Worm (Caenorhabditis elegans) whole organism, young adult: ENCODE data around the gene sid-5.

Experiments
- C17E4.6 ChIP-seq: fragments of 200-800 bp; sonication (Bioruptor generic); IDR thresholded peaks from 2 replicates; pipeline ENCODE4 v1.3.6; 2022; ENCODE audit warnings: missing genetic modification reagents, missing genetic modification characterization, missing compliant biosample characterization
- K11D2.4 ChIP-seq: fragments of 200-800 bp; sonication (Bioruptor generic); IDR thresholded peaks from 2 replicates; pipeline ENCODE4 v1.3.6; 2022; ENCODE audit warnings: missing genetic modification reagents, missing genetic modification characterization, missing compliant biosample characterization
- athp-1 ChIP-seq: sonication (generic microtip); optimal IDR thresholded peaks from 2 replicates; lab custom pipeline; 2017; ENCODE audit warnings: mild to moderate bottlenecking, missing genetic modification characterization, missing compliant biosample characterization
- cebp-1 ChIP-seq, 2 experiments: fragments of 200-800 bp in 1 of 2; sonication (Bioruptor generic) in 1 of 2; sonication (generic microtip) in 1 of 2; IDR thresholded peaks in 1 of 2; optimal IDR thresholded peaks in 1 of 2; 2 replicates each; pipeline versions ENCODE4 v1.3.6 to Lab custom; 2017 to 2022; ENCODE audit warnings: missing compliant biosample characterization in 2 of 2, missing genetic modification characterization in 2 of 2, mild to moderate bottlenecking in 1 of 2, missing genetic modification reagents in 1 of 2, moderate library complexity in 1 of 2
- dox-1 ChIP-seq: fragments of 200-800 bp; sonication (Bioruptor generic); IDR thresholded peaks from 2 replicates; pipeline ENCODE4 v1.3.6; 2022; ENCODE audit warnings: missing genetic modification reagents, missing genetic modification characterization, missing compliant biosample characterization
- efl-1 ChIP-seq: fragments of 150-350 bp; optimal IDR thresholded peaks from 2 replicates; lab custom pipeline; 2014; ENCODE audit warnings: missing biosample characterization, missing genetic modification reagents, missing genetic modification characterization
- gei-17 ChIP-seq: fragments of 200-800 bp; sonication (Bioruptor generic); optimal IDR thresholded peaks from 2 replicates; lab custom pipeline; 2018; ENCODE audit warnings: mild to moderate bottlenecking, missing genetic modification characterization, missing compliant biosample characterization
- lin-54 ChIP-seq: fragments of 200-800 bp; sonication (Bioruptor generic); optimal IDR thresholded peaks from 2 replicates; lab custom pipeline; 2018; ENCODE audit warnings: mild to moderate bottlenecking, missing genetic modification characterization, missing compliant biosample characterization
- madf-10 ChIP-seq: sonication (generic microtip); optimal IDR thresholded peaks from 2 replicates; lab custom pipeline; 2016; ENCODE audit warnings: mild to moderate bottlenecking, missing genetic modification characterization, missing compliant biosample characterization
- madf-3 ChIP-seq: fragments of 200-800 bp; sonication (Bioruptor generic); IDR thresholded peaks from 2 replicates; pipeline ENCODE4 v1.3.6; 2022; ENCODE audit warnings: missing genetic modification reagents, missing genetic modification characterization, missing compliant biosample characterization
- mes-4 ChIP-seq: sonication (generic microtip); optimal IDR thresholded peaks from 2 replicates; lab custom pipeline; 2016; ENCODE audit warnings: missing genotype, missing genetic modification characterization, missing compliant biosample characterization
- pbrm-1 ChIP-seq: fragments of 200-800 bp; sonication (Bioruptor generic); IDR thresholded peaks from 2 replicates; pipeline ENCODE4 v1.3.6; 2022; ENCODE audit warnings: missing genetic modification reagents, missing genetic modification characterization, missing compliant biosample characterization
- rec-8 ChIP-seq, 2 experiments: sonication (generic microtip); optimal IDR thresholded peaks; 2 replicates each; lab custom pipeline; 2016; ENCODE audit warnings: mild to moderate bottlenecking in 2 of 2, missing genetic modification characterization in 2 of 2, missing genetic modification reagents in 2 of 2, missing genotype in 2 of 2, missing biosample characterization in 1 of 2, missing compliant biosample characterization in 1 of 2, moderate library complexity in 1 of 2
- sdz-38 ChIP-seq: sonication (generic microtip); optimal IDR thresholded peaks from 2 replicates; lab custom pipeline; 2016; ENCODE audit warnings: missing genotype, missing genetic modification characterization, missing compliant biosample characterization

Gene sid-5

DNA sequence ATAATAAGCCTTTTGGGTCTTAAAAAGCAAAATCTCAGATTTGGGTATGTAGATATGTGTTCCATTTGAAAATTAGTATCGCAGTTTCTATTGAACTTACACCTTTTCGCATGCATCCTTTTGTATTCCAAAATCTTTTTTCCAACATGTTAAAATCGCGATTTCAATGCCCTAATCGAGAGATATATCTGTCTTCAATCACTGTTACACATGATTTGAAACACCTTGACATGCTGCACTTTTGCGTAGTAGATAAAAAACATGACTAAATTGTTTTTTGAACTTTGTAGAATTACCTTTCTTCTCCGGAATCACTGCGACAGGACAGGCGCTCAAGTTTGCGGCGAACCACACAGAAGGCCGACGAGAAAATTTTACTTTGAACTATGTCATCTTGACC, 37.2 kb downstream of the sid-5 start:
- no peak for TF ChIP-seq cebp-1 (GFP tag; IDR thresholded peaks at IDR 0.05; lab: Robert Waterston, UW)
- TF ChIP-seq cebp-1 (tag; optimal IDR thresholded peaks at IDR 0.05; lab: Kevin White, UChicago) = no peak
- TF ChIP-seq dox-1 (GFP tag; lab: Robert Waterston, UW) = no peak
- TF ChIP-seq sdz-38 (tag; lab: Kevin White, UChicago) = no peak
- TF ChIP-seq madf-3 (GFP tag; lab: Robert Waterston, UW) = no peak

DNA sequence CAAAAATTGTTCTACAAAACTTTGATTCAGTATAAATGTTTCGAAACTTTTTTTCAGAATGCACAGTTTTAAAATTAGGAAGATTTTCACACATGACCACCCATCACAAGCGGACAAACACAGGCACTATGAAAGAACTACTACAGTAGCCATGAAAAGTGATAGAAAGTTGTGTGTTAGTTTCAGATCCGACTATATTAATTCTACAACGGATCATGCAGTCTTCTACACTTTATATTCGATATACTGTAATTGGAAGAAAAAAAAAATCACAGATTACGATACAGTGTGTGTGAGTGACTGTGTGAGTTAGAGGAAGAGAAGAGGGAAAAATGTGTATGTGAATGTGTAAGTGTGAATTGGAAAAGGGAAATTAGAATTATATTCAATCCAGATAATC, 42.3 kb downstream of the sid-5 start:
- no peak for TF ChIP-seq gei-17 (GFP tag; lab: Kevin White, UChicago)

DNA sequence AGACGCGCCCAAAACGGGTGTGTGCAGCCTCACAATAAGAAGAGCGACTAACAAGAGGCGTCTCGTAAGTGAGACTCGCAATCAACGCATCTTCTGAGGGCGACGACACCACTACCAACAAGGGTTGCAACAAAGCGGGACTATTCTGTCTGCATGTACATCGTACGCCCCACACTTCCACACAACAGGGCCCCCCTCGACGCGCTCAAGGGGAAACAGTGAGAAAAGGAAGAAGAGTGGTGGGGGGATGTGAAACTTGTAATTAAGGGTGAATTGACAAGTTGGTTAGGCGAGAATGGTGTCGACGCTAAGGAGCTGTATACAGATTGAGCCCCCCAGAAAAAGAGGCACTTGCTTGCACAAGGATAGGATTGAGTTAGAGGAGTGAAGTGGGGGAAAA, 48.8 kb downstream of the sid-5 start:
- TF ChIP-seq K11D2.4 (GFP tag; lab: Robert Waterston, UW) = no peak
- TF ChIP-seq efl-1 (GFP tag; lab: Kevin White, UChicago) = no peak
- TF ChIP-seq rec-8 (tag; optimal IDR thresholded peaks at IDR 0.05; lab: Kevin White, UChicago) = no peak
- TF ChIP-seq mes-4 (tag; lab: Kevin White, UChicago) = no peak
- TF ChIP-seq lin-54 = no peak
- TF ChIP-seq madf-10 (tag; lab: Kevin White, UChicago) = no peak
- no peak for TF ChIP-seq pbrm-1 (GFP tag; lab: Robert Waterston, UW)
- no peak for TF ChIP-seq athp-1
- no peak for TF ChIP-seq C17E4.6
